Fruit fly (Drosophila melanogaster) whole organism, wandering third instar larva: ENCODE measurements around the gene TpnC25D.

Experiments used
- Abd-B ChIP-seq: fragments of >200 bp; optimal IDR thresholded peaks from 2 replicates; lab custom pipeline; 2017; ENCODE audit warnings: missing biosample characterization, missing genetic modification characterization
- CG32264 ChIP-seq: fragments of 200-800 bp; sonication (Bioruptor generic); optimal IDR thresholded peaks from 2 replicates; lab custom pipeline; 2016; ENCODE audit warnings: missing biosample characterization, missing genetic modification characterization
- CG9705 ChIP-seq: fragments of 200-800 bp; sonication (Bioruptor generic); optimal IDR thresholded peaks from 2 replicates; lab custom pipeline; 2018; ENCODE audit warnings: missing biosample characterization, mild to moderate bottlenecking, missing genetic modification characterization
- CrebA ChIP-seq: fragments of 200-800 bp; sonication (Bioruptor generic); optimal IDR thresholded peaks from 2 replicates; lab custom pipeline; 2016; ENCODE audit warnings: missing biosample characterization, mild to moderate bottlenecking, missing genetic modification characterization, borderline replicate concordance
- Dfd ChIP-seq: fragments of >200 bp; optimal IDR thresholded peaks from 2 replicates; lab custom pipeline; 2017; ENCODE audit warnings: missing biosample characterization, missing genetic modification characterization
- Dif ChIP-seq: fragments of 200-275, 200-300 bp; sonication (Bioruptor generic); optimal IDR thresholded peaks from 2 replicates; lab custom pipeline; 2018; ENCODE audit warnings: missing biosample characterization, missing genetic modification characterization; ENCODE audit not compliant: partially characterized antibody
- GATAd ChIP-seq: sonication (Bioruptor generic); optimal IDR thresholded peaks from 2 replicates; lab custom pipeline; 2016; ENCODE audit warnings: missing biosample characterization, missing genetic modification characterization
- HLH106 ChIP-seq: fragments of 200-800 bp; optimal IDR thresholded peaks from 3 replicates; lab custom pipeline; 2019; ENCODE audit warnings: missing biosample characterization, mild to moderate bottlenecking, missing genetic modification characterization, moderate library complexity
- Hnf4 ChIP-seq: fragments of 200-800 bp; sonication (Bioruptor generic); optimal IDR thresholded peaks from 2 replicates; lab custom pipeline; 2016; ENCODE audit warnings: missing biosample characterization, mild to moderate bottlenecking, missing genetic modification characterization
- Hr78 ChIP-seq: fragments of >200 bp; optimal IDR thresholded peaks from 2 replicates; lab custom pipeline; 2017; ENCODE audit warnings: missing biosample characterization, missing genetic modification characterization
- Hr83 ChIP-seq: fragments of 200-300 bp; sonication (Bioruptor generic); optimal IDR thresholded peaks from 2 replicates; lab custom pipeline; 2016; ENCODE audit warnings: missing biosample characterization, mild to moderate bottlenecking, missing genetic modification characterization, moderate library complexity; ENCODE audit not compliant: poor library complexity, severe bottlenecking
- Jra ChIP-seq: sonication (Bioruptor generic); optimal IDR thresholded peaks from 2 replicates; lab custom pipeline; 2016; ENCODE audit warnings: missing biosample characterization, missing genetic modification characterization
- Mio ChIP-seq: sonication (Bioruptor generic); optimal IDR thresholded peaks from 2 replicates; lab custom pipeline; 2016; ENCODE audit warnings: missing biosample characterization, missing genetic modification characterization
- Myc ChIP-seq: fragments of >200 bp; optimal IDR thresholded peaks from 2 replicates; lab custom pipeline; 2017
- N ChIP-seq: fragments of >200 bp; optimal IDR thresholded peaks from 2 replicates; lab custom pipeline; 2018; ENCODE audit warnings: missing biosample characterization, missing external identifiers, missing genetic modification characterization
- OdsH ChIP-seq: fragments of 200-800 bp; sonication (Bioruptor generic); optimal IDR thresholded peaks from 2 replicates; lab custom pipeline; 2016; ENCODE audit warnings: missing biosample characterization, mild to moderate bottlenecking, missing genetic modification characterization
- Rel ChIP-seq, 2 experiments: fragments of 200-800 bp; sonication (Bioruptor generic) in 1 of 2; optimal IDR thresholded peaks; 2 replicates in 1 of 2; 3 replicates in 1 of 2; lab custom pipeline; 2016 to 2019; ENCODE audit warnings: mild to moderate bottlenecking in 2 of 2, missing biosample characterization in 2 of 2, missing genetic modification characterization in 2 of 2, moderate library complexity in 1 of 2
- Sp1 ChIP-seq: fragments of 200-800 bp; sonication (Bioruptor generic); optimal IDR thresholded peaks from 3 replicates; lab custom pipeline; 2019; ENCODE audit warnings: missing biosample characterization, mild to moderate bottlenecking, missing genetic modification characterization, moderate library complexity
- Vsx2 ChIP-seq: fragments of 200-300, 225-300 bp; sonication (Bioruptor generic); optimal IDR thresholded peaks from 2 replicates; lab custom pipeline; 2018; ENCODE audit warnings: missing biosample characterization, missing genetic modification characterization; ENCODE audit not compliant: partially characterized antibody
- br ChIP-seq: fragments of 200-800 bp; sonication (Bioruptor generic); optimal IDR thresholded peaks from 2 replicates; lab custom pipeline; 2016; ENCODE audit warnings: missing biosample characterization, missing genetic modification characterization
- brk ChIP-seq: fragments of 200-800 bp; sonication (Bioruptor generic); optimal IDR thresholded peaks from 2 replicates; lab custom pipeline; 2016; ENCODE audit warnings: missing biosample characterization, mild to moderate bottlenecking, missing genetic modification characterization
- dl ChIP-seq, 2 experiments: fragments of 175-275, 200-275 bp in 1 of 2; fragments of 200-275 bp in 1 of 2; sonication (Bioruptor generic); optimal IDR thresholded peaks; lab custom pipeline; 2018; ENCODE audit warnings: mild to moderate bottlenecking in 2 of 2, missing biosample characterization in 2 of 2, missing genetic modification characterization in 2 of 2, moderate library complexity in 2 of 2; ENCODE audit not compliant: partially characterized antibody in 2 of 2, insufficient read depth in 1 of 2
- dmrt93B ChIP-seq: fragments of 200-800 bp; sonication (Bioruptor generic); optimal IDR thresholded peaks from 2 replicates; lab custom pipeline; 2018; ENCODE audit warnings: missing biosample characterization, mild to moderate bottlenecking, missing genetic modification characterization
- dsf ChIP-seq: sonication (Bioruptor generic); optimal IDR thresholded peaks from 2 replicates; lab custom pipeline; 2016; ENCODE audit warnings: missing biosample characterization, missing genetic modification characterization, borderline replicate concordance
- ey ChIP-seq: fragments of 200-800 bp; sonication (Bioruptor generic); optimal IDR thresholded peaks from 2 replicates; lab custom pipeline; 2016; ENCODE audit warnings: missing biosample characterization, missing genetic modification characterization
- foxo ChIP-seq, 2 experiments: fragments of 200-800 bp; sonication (Bioruptor generic); optimal IDR thresholded peaks; 2 replicates in 1 of 2; 3 replicates in 1 of 2; lab custom pipeline; 2016 to 2017; ENCODE audit warnings: missing biosample characterization in 2 of 2, missing genetic modification characterization in 2 of 2
- fru ChIP-seq: fragments of 200-800 bp; sonication (Bioruptor generic); optimal IDR thresholded peaks from 3 replicates; lab custom pipeline; 2016; ENCODE audit warnings: missing biosample characterization, mild to moderate bottlenecking, missing genetic modification characterization
- h ChIP-seq: fragments of 200-800 bp; sonication (Bioruptor generic); optimal IDR thresholded peaks from 3 replicates; lab custom pipeline; 2016; ENCODE audit warnings: missing biosample characterization, mild to moderate bottlenecking, missing genetic modification characterization
- jim ChIP-seq: fragments of 175-275, 200-325 bp; sonication (Bioruptor generic); optimal IDR thresholded peaks from 2 replicates; lab custom pipeline; 2016; ENCODE audit warnings: missing biosample characterization, mild to moderate bottlenecking, missing genetic modification characterization
- lola ChIP-seq: fragments of >200 bp; optimal IDR thresholded peaks from 2 replicates; lab custom pipeline; 2017; ENCODE audit warnings: missing biosample characterization, missing genetic modification characterization
- pan ChIP-seq: fragments of >200 bp; optimal IDR thresholded peaks from 2 replicates; lab custom pipeline; 2017
- psq ChIP-seq: fragments of 200-800 bp; sonication (Bioruptor generic); optimal IDR thresholded peaks from 3 replicates; lab custom pipeline; 2017; ENCODE audit warnings: missing biosample characterization, mild to moderate bottlenecking, missing genetic modification characterization, moderate library complexity
- rgr ChIP-seq: fragments of 200-800 bp; sonication (Bioruptor generic); optimal IDR thresholded peaks from 3 replicates; lab custom pipeline; 2016; ENCODE audit warnings: missing biosample characterization, mild to moderate bottlenecking, missing genetic modification characterization
- sage ChIP-seq: fragments of 200-800 bp; sonication (Bioruptor generic); optimal IDR thresholded peaks from 2 replicates; lab custom pipeline; 2016; ENCODE audit warnings: missing biosample characterization, mild to moderate bottlenecking, missing genetic modification characterization
- sv ChIP-seq: fragments of 200-800 bp; sonication (Bioruptor generic); optimal IDR thresholded peaks from 3 replicates; lab custom pipeline; 2016; ENCODE audit warnings: missing biosample characterization, missing genetic modification characterization
- tai ChIP-seq: sonication (Bioruptor generic); optimal IDR thresholded peaks from 2 replicates; lab custom pipeline; 2016; ENCODE audit warnings: missing biosample characterization, missing genetic modification characterization
- usp ChIP-seq: fragments of >200 bp; optimal IDR thresholded peaks from 2 replicates; lab custom pipeline; 2017; ENCODE audit warnings: missing biosample characterization, missing genetic modification characterization
- woc ChIP-seq: sonication (Bioruptor generic); optimal IDR thresholded peaks from 2 replicates; lab custom pipeline; 2016; ENCODE audit warnings: missing biosample characterization, mild to moderate bottlenecking, missing genetic modification characterization

The TpnC25D gene

DNA sequence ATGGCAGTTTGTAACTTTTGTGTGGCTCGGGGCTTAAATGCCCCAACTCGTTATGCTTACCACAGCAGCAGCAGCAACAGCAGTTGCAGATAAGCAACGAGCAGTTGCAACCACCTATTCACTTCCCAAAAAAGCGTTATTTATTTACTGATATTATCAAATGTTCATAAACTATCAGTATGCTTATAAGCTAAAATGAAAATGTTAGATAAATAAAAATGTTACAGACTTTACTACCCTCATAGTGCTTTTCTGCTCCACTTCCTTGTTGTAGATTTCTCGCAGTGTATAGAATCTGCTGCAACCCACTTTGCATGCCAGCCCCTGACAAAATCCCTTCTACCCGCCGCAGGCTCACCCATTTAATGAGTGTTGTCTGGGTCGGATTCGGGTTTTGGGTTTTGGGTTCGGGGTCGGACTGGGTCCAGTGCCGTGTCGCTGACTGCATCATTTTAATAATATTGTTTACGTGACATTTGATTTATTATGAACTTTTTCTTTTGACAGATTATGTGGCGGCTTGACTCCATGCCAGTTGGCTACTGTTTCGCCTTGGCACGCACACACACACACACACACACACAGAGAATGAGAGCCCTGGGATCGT lies 37.7 kb downstream of the TpnC25D start:
- TF ChIP-seq Abd-B (GFP tag; lab: Kevin White, UChicago) (no peak), psq (GFP tag; lab: Kevin White, UChicago) (peak; percentile 91), HLH106 (tag; lab: Kevin White, UChicago) (peak; percentile 95), Jra (GFP tag; lab: Kevin White, UChicago) (peak; percentile 82), br (GFP tag; lab: Kevin White, UChicago) (peak; percentile 96), usp (GFP tag; lab: Kevin White, UChicago) (no peak), CG32264 (GFP tag; lab: Kevin White, UChicago) (peak; percentile 93), Mio (GFP tag; lab: Kevin White, UChicago) (peak; percentile 7), foxo (GFP tag; optimal IDR thresholded peaks at IDR 0.05; lab: Kevin White, UChicago) (peak; percentile 74 to 97), ey (GFP tag; lab: Kevin White, UChicago) (peak; percentile 96), pan (lab: Kevin White, UChicago) (no peak), sv (GFP tag; lab: Kevin White, UChicago) (no peak), GATAd (no peak), sage (GFP tag; lab: Kevin White, UChicago) (peak; percentile 92), Sp1 (GFP tag; lab: Kevin White, UChicago) (peak; percentile 96), CG9705 (peak; percentile 72), Dif (GFP tag; lab: Kevin White, UChicago) (no peak), CrebA (GFP tag; lab: Kevin White, UChicago) (peak; percentile 80), Hr83 (GFP tag; lab: Kevin White, UChicago) (no peak), Myc (lab: Kevin White, UChicago) (no peak), N (GFP tag; lab: Kevin White, UChicago) (no peak), rgr (GFP tag; lab: Kevin White, UChicago) (peak; percentile 95), jim (GFP tag; lab: Kevin White, UChicago) (no peak), dl (GFP tag; optimal IDR thresholded peaks at IDR 0.05; lab: Kevin White, UChicago; ENCODE audit: insufficient read depth in 1 of 2, partially characterized antibody in 2 of 2) (no peak), tai (GFP tag; lab: Kevin White, UChicago) (peak; percentile 87), h (peak; percentile 96), dsf (GFP tag; lab: Kevin White, UChicago) (peak; percentile 76), fru (GFP tag; lab: Kevin White, UChicago) (peak; percentile 97), Hnf4 (GFP tag; lab: Kevin White, UChicago) (peak; percentile 95), Rel (GFP tag; optimal IDR thresholded peaks at IDR 0.05; lab: Kevin White, UChicago) (peak; percentile 10), Rel (tag; optimal IDR thresholded peaks at IDR 0.05; lab: Kevin White, UChicago) (peak; percentile 60), woc (GFP tag; lab: Kevin White, UChicago) (peak; percentile 95), Vsx2 (GFP tag; lab: Kevin White, UChicago) (no peak), Dfd (GFP tag; lab: Kevin White, UChicago) (no peak), OdsH (GFP tag; lab: Kevin White, UChicago) (peak; percentile 96), lola (no peak), brk (GFP tag; lab: Kevin White, UChicago) (peak; percentile 92), dmrt93B (GFP tag; lab: Kevin White, UChicago) (peak; percentile 89), Hr78 (GFP tag; lab: Kevin White, UChicago) (no peak)
